Worm (Caenorhabditis elegans) whole organism, early embryonic: ENCODE data around the gene nac-2.

Source experiments
- F13C5.2 ChIP-seq: sonication (generic microtip); optimal IDR thresholded peaks from 2 replicates; lab custom pipeline; 2017; ENCODE audit warnings: mild to moderate bottlenecking, missing genetic modification characterization, inconsistent platforms, missing compliant biosample characterization
- aly-1 ChIP-seq: sonication (generic microtip); optimal IDR thresholded peaks from 2 replicates; lab custom pipeline; 2016; ENCODE audit warnings: missing genetic modification characterization, missing compliant biosample characterization
- ama-1 ChIP-seq: fragments of 150-350 bp; optimal IDR thresholded peaks from 2 replicates; lab custom pipeline; 2014
- flt-1 ChIP-seq: fragments of 200-800 bp; sonication (Bioruptor generic); IDR thresholded peaks from 2 replicates; pipeline ENCODE4 v1.3.6; 2022; ENCODE audit warnings: missing genetic modification characterization, missing compliant biosample characterization
- hmbx-1 ChIP-seq: sonication (generic microtip); optimal IDR thresholded peaks from 2 replicates; lab custom pipeline; 2016; ENCODE audit warnings: mild to moderate bottlenecking, missing genetic modification characterization, missing compliant biosample characterization
- pes-1 ChIP-seq: fragments of 200-800 bp; sonication (Bioruptor generic); IDR thresholded peaks from 2 replicates; pipeline ENCODE4 v1.3.6; 2022; ENCODE audit warnings: missing genetic modification reagents, missing genetic modification characterization, missing compliant biosample characterization
- scrt-1 ChIP-seq: fragments of 200-800 bp; sonication (Bioruptor generic); IDR thresholded peaks from 2 replicates; pipeline ENCODE4 v1.3.6; 2022; ENCODE audit warnings: missing genetic modification characterization, missing compliant biosample characterization
- tbx-11 ChIP-seq: fragments of 200-800 bp; sonication (Bioruptor generic); IDR thresholded peaks from 2 replicates; pipeline ENCODE4 v1.3.6; 2022; ENCODE audit warnings: missing genetic modification characterization, missing compliant biosample characterization

DNA sequence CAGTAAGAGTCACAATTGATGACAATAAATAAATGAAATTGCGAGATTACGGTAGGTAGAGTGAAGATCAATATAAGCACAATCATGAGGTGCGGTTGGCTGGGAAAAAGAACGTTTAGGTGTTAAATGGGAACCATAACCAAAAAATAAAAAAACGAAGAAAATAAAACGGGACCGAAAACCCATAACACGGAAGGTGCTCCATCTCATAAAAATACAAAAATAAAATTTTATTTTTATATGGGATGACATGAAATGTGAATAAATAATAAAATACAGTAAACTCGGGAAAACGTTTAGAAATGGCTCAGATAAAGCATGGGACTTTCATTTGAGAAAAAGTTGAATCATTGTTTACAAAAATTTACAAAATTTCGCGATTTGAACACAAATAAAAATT lies 32.4 kb upstream of the nac-2 start, which contains the start of gene F02A9.7:
- TF ChIP-seq pes-1 (GFP tag; lab: Robert Waterston, UW) (no peak), hmbx-1 (tag; lab: Kevin White, UChicago) (no peak), ama-1 (no peak), tbx-11 (GFP tag; lab: Robert Waterston, UW) (no peak), flt-1 (no peak), aly-1 (no peak), F13C5.2 (tag; lab: Kevin White, UChicago) (no peak), scrt-1 (GFP tag; lab: Robert Waterston, UW) (no peak)
